Worm (Caenorhabditis elegans) whole organism, L4 larva: ENCODE data around the gene T01G5.6.

Experiments
- D1046.2 ChIP-seq: fragments of 200-800 bp; sonication (Bioruptor generic); IDR thresholded peaks from 2 replicates; pipeline ENCODE4 v1.3.6; 2022; ENCODE audit warnings: missing genetic modification characterization, missing compliant biosample characterization
- F10B5.3 ChIP-seq: sonication (generic microtip); optimal IDR thresholded peaks from 2 replicates; lab custom pipeline; 2016; ENCODE audit warnings: mild to moderate bottlenecking, missing genetic modification characterization, missing compliant biosample characterization
- F37D6.2 ChIP-seq: sonication (generic microtip); optimal IDR thresholded peaks from 2 replicates; lab custom pipeline; 2016; ENCODE audit warnings: mild to moderate bottlenecking, missing genetic modification characterization, missing compliant biosample characterization
- F44E2.7 ChIP-seq: fragments of 200-800 bp; sonication (Bioruptor generic); IDR thresholded peaks from 2 replicates; pipeline ENCODE4 v2.1.2; 2022; ENCODE audit warnings: missing genetic modification characterization, missing compliant biosample characterization
- T20F7.1 ChIP-seq: fragments of 200-800 bp; sonication (Bioruptor generic); optimal IDR thresholded peaks from 2 replicates; lab custom pipeline; 2018; ENCODE audit warnings: mild to moderate bottlenecking, missing genetic modification characterization, missing compliant biosample characterization
- Y5F2A.4 ChIP-seq: fragments of 200-800 bp; sonication (Bioruptor generic); optimal IDR thresholded peaks from 2 replicates; lab custom pipeline; 2018; ENCODE audit warnings: mild to moderate bottlenecking, missing genetic modification characterization, missing compliant biosample characterization
- ama-1 ChIP-seq: fragments of 150-350 bp; optimal IDR thresholded peaks from 2 replicates; lab custom pipeline; 2014; ENCODE audit warnings: inconsistent platforms, mixed read lengths
- arid-1 ChIP-seq: fragments of 200-800 bp; sonication (Bioruptor generic); conservative IDR thresholded peaks from 2 replicates; pipeline ENCODE4 v1.3.6; 2022; ENCODE audit warnings: missing genetic modification reagents, missing genetic modification characterization, missing compliant biosample characterization
- attf-4 ChIP-seq: sonication (generic microtip); optimal IDR thresholded peaks from 3 replicates; lab custom pipeline; 2017; ENCODE audit warnings: missing biosample characterization, missing genetic modification characterization
- ceh-28 ChIP-seq: fragments of 150-350 bp; optimal IDR thresholded peaks from 2 replicates; lab custom pipeline; 2014; ENCODE audit warnings: missing biosample characterization, missing genetic modification reagents, missing genetic modification characterization
- ceh-32 ChIP-seq: sonication (generic microtip); optimal IDR thresholded peaks from 2 replicates; lab custom pipeline; 2016; ENCODE audit warnings: mild to moderate bottlenecking, missing genetic modification characterization, missing compliant biosample characterization; ENCODE audit not compliant: poor library complexity
- ceh-62 ChIP-seq: sonication (generic microtip); optimal IDR thresholded peaks from 2 replicates; lab custom pipeline; 2017; ENCODE audit warnings: missing biosample characterization, missing genetic modification characterization
- ceh-82 ChIP-seq: sonication (generic microtip); optimal IDR thresholded peaks from 2 replicates; lab custom pipeline; 2017; ENCODE audit warnings: missing biosample characterization, missing genetic modification characterization
- ces-1 ChIP-seq: fragments of 150-350 bp; sonication (generic microtip); optimal IDR thresholded peaks from 4 replicates; lab custom pipeline; 2014; ENCODE audit warnings: missing biosample characterization, missing genetic modification reagents, missing genetic modification characterization
- daf-12 ChIP-seq: fragments of 150-350 bp; optimal IDR thresholded peaks from 2 replicates; lab custom pipeline; 2014; ENCODE audit warnings: missing biosample characterization, missing genetic modification reagents, missing genetic modification characterization
- daf-16 ChIP-seq, 3 experiments: sonication (generic microtip); optimal IDR thresholded peaks; 2 replicates each; lab custom pipeline; 2016 to 2017; ENCODE audit warnings: missing genetic modification characterization in 3 of 3, missing genetic modification reagents in 3 of 3, mild to moderate bottlenecking in 2 of 3, missing compliant biosample characterization in 2 of 3, missing biosample characterization in 1 of 3, moderate library complexity in 1 of 3
- dmd-6 ChIP-seq: fragments of 200-800 bp; sonication (Bioruptor generic); IDR thresholded peaks from 2 replicates; pipeline ENCODE4 v1.3.6; 2022; ENCODE audit warnings: missing genetic modification reagents, missing genetic modification characterization, missing compliant biosample characterization
- dpl-1 ChIP-seq: fragments of 150-350 bp; optimal IDR thresholded peaks from 2 replicates; lab custom pipeline; 2014; ENCODE audit warnings: missing biosample characterization, missing genetic modification reagents, missing genetic modification characterization
- fkh-10 ChIP-seq: fragments of 150-350 bp; optimal IDR thresholded peaks from 2 replicates; lab custom pipeline; 2014; ENCODE audit warnings: missing biosample characterization, missing genetic modification reagents, missing genetic modification characterization
- hif-1 ChIP-seq, 2 experiments: sonication (generic microtip); optimal IDR thresholded peaks; 2 replicates each; lab custom pipeline; 2016 to 2017; ENCODE audit warnings: missing compliant biosample characterization in 2 of 2, missing genetic modification characterization in 2 of 2, missing genetic modification reagents in 2 of 2, missing genotype in 2 of 2, mild to moderate bottlenecking in 1 of 2
- lim-7 ChIP-seq: fragments of 200-800 bp; sonication (Bioruptor generic); IDR thresholded peaks from 2 replicates; pipeline ENCODE4 v1.3.6; 2022; ENCODE audit warnings: missing genetic modification characterization, missing compliant biosample characterization
- lin-1 ChIP-seq: fragments of 200-800 bp; sonication (Bioruptor generic); IDR thresholded peaks from 2 replicates; pipeline ENCODE4 v1.3.6; 2022; ENCODE audit warnings: missing genetic modification reagents, missing genetic modification characterization, missing compliant biosample characterization
- lin-13 ChIP-seq: fragments of 150-350 bp; optimal IDR thresholded peaks from 2 replicates; lab custom pipeline; 2014; ENCODE audit warnings: missing biosample characterization, missing genetic modification reagents, missing genetic modification characterization
- lin-15B ChIP-seq: fragments of 150-350 bp; sonication (generic microtip); optimal IDR thresholded peaks from 3 replicates; lab custom pipeline; 2014; ENCODE audit warnings: missing biosample characterization, missing genetic modification characterization
- lin-29 ChIP-seq: fragments of 200-800 bp; sonication (Bioruptor generic); IDR thresholded peaks from 2 replicates; pipeline ENCODE4 v1.3.6; 2022; ENCODE audit warnings: missing genetic modification reagents, missing genetic modification characterization, missing compliant biosample characterization
- lin-38 ChIP-seq: fragments of 200-800 bp; sonication (Bioruptor generic); IDR thresholded peaks from 2 replicates; pipeline ENCODE4 v1.3.6; 2022; ENCODE audit warnings: missing genetic modification reagents, missing genetic modification characterization, missing compliant biosample characterization
- lir-3 ChIP-seq: sonication (generic microtip); optimal IDR thresholded peaks from 2 replicates; lab custom pipeline; 2016; ENCODE audit warnings: mild to moderate bottlenecking, missing genetic modification characterization, missing compliant biosample characterization
- lsy-2 ChIP-seq, 2 experiments: fragments of 150-350 bp in 1 of 2; sonication (generic microtip) in 1 of 2; optimal IDR thresholded peaks; 2 replicates each; lab custom pipeline; 2014 to 2017; ENCODE audit warnings: missing biosample characterization in 2 of 2, missing genetic modification characterization in 2 of 2
- mdl-1 ChIP-seq, 2 experiments: fragments of 150-350 bp in 1 of 2; sonication (generic microtip) in 1 of 2; optimal IDR thresholded peaks; 2 replicates each; lab custom pipeline; 2014 to 2017; ENCODE audit warnings: missing biosample characterization in 2 of 2, missing genetic modification characterization in 2 of 2
- mes-2 ChIP-seq: sonication (generic microtip); optimal IDR thresholded peaks from 2 replicates; lab custom pipeline; 2016; ENCODE audit warnings: missing genotype, mild to moderate bottlenecking, missing genetic modification characterization, missing compliant biosample characterization; ENCODE audit not compliant: poor library complexity, severe bottlenecking
- nhr-102 ChIP-seq: sonication (generic microtip); optimal IDR thresholded peaks from 2 replicates; lab custom pipeline; 2016; ENCODE audit warnings: mild to moderate bottlenecking, missing genetic modification characterization, moderate library complexity, missing compliant biosample characterization
- nhr-11 ChIP-seq: fragments of 150-350 bp; optimal IDR thresholded peaks from 2 replicates; lab custom pipeline; 2014; ENCODE audit warnings: missing biosample characterization, missing genetic modification characterization
- nhr-111 ChIP-seq: fragments of 200-800 bp; sonication (Bioruptor generic); optimal IDR thresholded peaks from 2 replicates; lab custom pipeline; 2018; ENCODE audit warnings: mild to moderate bottlenecking, missing genetic modification characterization, missing compliant biosample characterization
- nhr-28 ChIP-seq: fragments of 150-350 bp; optimal IDR thresholded peaks from 2 replicates; lab custom pipeline; 2014; ENCODE audit warnings: missing biosample characterization, missing genetic modification characterization
- nhr-41 ChIP-seq: fragments of 200-800 bp; sonication (Bioruptor generic); IDR thresholded peaks from 2 replicates; pipeline ENCODE4 v1.3.6; 2022; ENCODE audit warnings: missing genetic modification reagents, missing genetic modification characterization, missing compliant biosample characterization
- nhr-6 ChIP-seq: fragments of 150-350 bp; optimal IDR thresholded peaks from 2 replicates; lab custom pipeline; 2014; ENCODE audit warnings: missing biosample characterization, missing genetic modification characterization
- nhr-76 ChIP-seq: fragments of 150-350 bp; optimal IDR thresholded peaks from 2 replicates; lab custom pipeline; 2014; ENCODE audit warnings: missing biosample characterization, missing genetic modification characterization
- nhr-77 ChIP-seq: fragments of 150-350 bp; optimal IDR thresholded peaks from 2 replicates; lab custom pipeline; 2014; ENCODE audit warnings: missing biosample characterization, missing genetic modification characterization
- pha-4 ChIP-seq, 2 experiments: fragments of 150-350 bp in 1 of 2; fragments of 200-800 bp in 1 of 2; sonication (Bioruptor generic) in 1 of 2; IDR thresholded peaks in 1 of 2; optimal IDR thresholded peaks in 1 of 2; 2 replicates each; pipeline versions ENCODE4 v1.3.6 to Lab custom; 2014 to 2022; ENCODE audit warnings: missing genetic modification characterization in 2 of 2, missing genetic modification reagents in 2 of 2, missing biosample characterization in 1 of 2, missing compliant biosample characterization in 1 of 2
- php-3 ChIP-seq: fragments of 200-800 bp; sonication (Bioruptor generic); IDR thresholded peaks from 2 replicates; pipeline ENCODE4 v1.3.6; 2022; ENCODE audit warnings: missing genetic modification reagents, missing genetic modification characterization, missing compliant biosample characterization
- rbr-2 ChIP-seq: sonication (generic microtip); optimal IDR thresholded peaks from 2 replicates; lab custom pipeline; 2016; ENCODE audit warnings: missing genotype, missing genetic modification characterization, missing compliant biosample characterization
- saeg-2 ChIP-seq: fragments of 200-800 bp; sonication (Bioruptor generic); IDR thresholded peaks from 2 replicates; pipeline ENCODE4 v1.3.6; 2022; ENCODE audit warnings: missing genetic modification reagents, missing genetic modification characterization, missing compliant biosample characterization
- snpc-1.2 ChIP-seq: fragments of 200-800 bp; sonication (Bioruptor generic); IDR thresholded peaks from 2 replicates; pipeline ENCODE4 v1.3.6; 2022; ENCODE audit warnings: missing genetic modification reagents, missing genetic modification characterization, missing compliant biosample characterization
- snpc-4 ChIP-seq: fragments of 150-350 bp; optimal IDR thresholded peaks from 2 replicates; lab custom pipeline; 2014; ENCODE audit warnings: missing biosample characterization, missing genetic modification characterization
- spr-1 ChIP-seq: sonication (generic microtip); optimal IDR thresholded peaks from 2 replicates; lab custom pipeline; 2016; ENCODE audit warnings: mild to moderate bottlenecking, missing genetic modification characterization, missing compliant biosample characterization
- tra-1 ChIP-seq: fragments of 200-800 bp; sonication (Bioruptor generic); IDR thresholded peaks from 2 replicates; pipeline ENCODE4 v1.3.6; 2022; ENCODE audit warnings: missing genetic modification reagents, missing genetic modification characterization, missing compliant biosample characterization
- unc-130 ChIP-seq: sonication (generic microtip); optimal IDR thresholded peaks from 2 replicates; lab custom pipeline; 2016; ENCODE audit warnings: missing genetic modification reagents, missing genetic modification characterization, missing compliant biosample characterization
- vab-7 ChIP-seq: fragments of 200-800 bp; sonication (Bioruptor generic); IDR thresholded peaks from 2 replicates; pipeline ENCODE4 v1.3.6; 2022; ENCODE audit warnings: missing genetic modification reagents, missing genetic modification characterization, missing compliant biosample characterization
- zfp-3 ChIP-seq: fragments of 200-800 bp; sonication (Bioruptor generic); conservative IDR thresholded peaks from 2 replicates; pipeline ENCODE4 v1.3.6; 2022; ENCODE audit warnings: missing genetic modification reagents, missing genetic modification characterization, missing compliant biosample characterization
- ztf-11 ChIP-seq: fragments of 150-350 bp; optimal IDR thresholded peaks from 2 replicates; lab custom pipeline; 2014; ENCODE audit warnings: missing biosample characterization, missing genetic modification characterization

The T01G5.6 gene

DNA sequence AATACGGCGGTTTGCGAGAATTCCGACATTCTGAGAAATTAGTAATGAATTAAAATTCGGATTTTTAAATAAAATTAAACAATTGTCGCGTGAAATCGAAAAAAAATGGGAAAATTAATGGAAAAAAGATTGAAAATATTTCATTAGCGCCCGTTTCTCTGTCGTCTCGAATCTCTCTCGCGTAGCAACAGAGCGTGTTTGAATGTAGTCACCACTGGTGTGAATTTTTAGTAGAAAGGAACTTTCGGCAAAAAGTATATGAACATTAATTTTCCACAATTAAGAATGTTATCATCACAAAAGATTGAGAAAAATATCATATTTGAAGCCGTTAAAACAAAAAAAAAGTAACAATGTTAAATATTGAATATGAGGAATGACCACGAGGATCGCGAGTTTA is 22.9 kb upstream of the T01G5.6 start, which contains the start of gene aipl-1 (continued):
- TF ChIP-seq lin-29 (GFP tag; lab: Robert Waterston, UW), result no peak
- no peak for TF ChIP-seq ceh-32 (tag; lab: Kevin White, UChicago)
- TF ChIP-seq nhr-11 (tag; lab: Kevin White, UChicago), result peak; percentile 52
- no peak for TF ChIP-seq D1046.2 (GFP tag; lab: Robert Waterston, UW)
- TF ChIP-seq php-3 (GFP tag; lab: Robert Waterston, UW), result no peak
- TF ChIP-seq lsy-2 (tag; optimal IDR thresholded peaks at IDR 0.05; lab: Kevin White, UChicago), result peak in 1 of 2 experiments; percentile 46
- no peak for TF ChIP-seq nhr-111 (GFP tag; lab: Kevin White, UChicago)
- no peak for TF ChIP-seq ceh-82
- TF ChIP-seq zfp-3, result no peak
- TF ChIP-seq snpc-4 (tag; lab: Kevin White, UChicago), result no peak
- no peak for TF ChIP-seq attf-4 (tag; lab: Kevin White, UChicago)
- TF ChIP-seq nhr-77 (tag; lab: Kevin White, UChicago), result peak; percentile 79
- no peak for TF ChIP-seq lir-3 (tag; lab: Kevin White, UChicago)
- TF ChIP-seq ama-1, result no peak
- peak in 1 of 2 experiments; percentile 21 for TF ChIP-seq mdl-1 (tag; optimal IDR thresholded peaks at IDR 0.05; lab: Kevin White, UChicago)
- no peak for TF ChIP-seq lim-7 (GFP tag; lab: Robert Waterston, UW)
- TF ChIP-seq fkh-10 (GFP tag; lab: Kevin White, UChicago), result peak; percentile 60
- TF ChIP-seq ceh-28, result no peak
- peak; percentile 47 for TF ChIP-seq unc-130 (GFP tag; lab: Kevin White, UChicago)
- TF ChIP-seq lin-13 (GFP tag; lab: Kevin White, UChicago), result peak; percentile 58
- TF ChIP-seq lin-38 (GFP tag; lab: Robert Waterston, UW), result peak; percentile 95
- TF ChIP-seq spr-1 (tag; lab: Kevin White, UChicago), result no peak
- TF ChIP-seq hif-1 (tag; optimal IDR thresholded peaks at IDR 0.05; lab: Kevin White, UChicago), result peak in 1 of 2 experiments; percentile 72
- TF ChIP-seq nhr-6, result peak; percentile 97
- TF ChIP-seq arid-1 (GFP tag; lab: Robert Waterston, UW), result no peak
- TF ChIP-seq rbr-2 (tag; lab: Kevin White, UChicago), result peak; percentile 41
- no peak for TF ChIP-seq pha-4 (GFP tag; IDR thresholded peaks at IDR 0.05; lab: Robert Waterston, UW)
- peak; percentile 47 for TF ChIP-seq pha-4 (tag; optimal IDR thresholded peaks at IDR 0.05; lab: Kevin White, UChicago)
- peak; percentile 94 for TF ChIP-seq mes-2 (tag; lab: Kevin White, UChicago)
- TF ChIP-seq vab-7, result no peak
- TF ChIP-seq Y5F2A.4, result no peak
- peak; percentile 69 for TF ChIP-seq nhr-28
- no peak for TF ChIP-seq nhr-76
- TF ChIP-seq dpl-1, result peak; percentile 85
- peak; percentile 46 for TF ChIP-seq lin-15B (tag; lab: Kevin White, UChicago)
- no peak for TF ChIP-seq daf-12 (tag; lab: Kevin White, UChicago)

DNA sequence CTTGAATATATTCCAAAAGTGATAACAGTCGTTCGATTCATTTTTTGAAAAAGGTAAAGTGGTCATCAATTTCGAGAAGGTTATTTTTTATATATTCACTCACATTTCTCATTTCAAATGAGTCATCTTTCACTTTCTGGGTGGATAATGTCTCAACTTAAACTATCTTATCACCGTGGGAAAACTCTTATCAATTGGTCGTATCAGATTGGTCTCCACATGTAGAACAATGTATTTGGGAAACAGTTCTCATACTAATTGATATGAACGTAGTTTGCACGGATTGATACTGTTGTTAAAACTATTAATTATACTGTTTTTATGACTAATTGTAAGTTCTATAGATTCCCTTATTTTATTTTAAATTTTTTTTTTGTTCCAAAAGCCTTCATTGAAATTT is 19.9 kb upstream of the T01G5.6 start:
- TF ChIP-seq nhr-6, result peak; percentile 8
- TF ChIP-seq dmd-6 (GFP tag; lab: Robert Waterston, UW), result peak; percentile 16; the same call in 1 of the 2 replicates
- peak; percentile 36 for TF ChIP-seq nhr-28
- no peak for TF ChIP-seq lin-1
- no peak for TF ChIP-seq daf-16 (GFP tag; optimal IDR thresholded peaks at IDR 0.05; lab: Kevin White, UChicago)
- TF ChIP-seq daf-16 (tag; optimal IDR thresholded peaks at IDR 0.05; lab: Kevin White, UChicago), result peak; percentile 25

DNA sequence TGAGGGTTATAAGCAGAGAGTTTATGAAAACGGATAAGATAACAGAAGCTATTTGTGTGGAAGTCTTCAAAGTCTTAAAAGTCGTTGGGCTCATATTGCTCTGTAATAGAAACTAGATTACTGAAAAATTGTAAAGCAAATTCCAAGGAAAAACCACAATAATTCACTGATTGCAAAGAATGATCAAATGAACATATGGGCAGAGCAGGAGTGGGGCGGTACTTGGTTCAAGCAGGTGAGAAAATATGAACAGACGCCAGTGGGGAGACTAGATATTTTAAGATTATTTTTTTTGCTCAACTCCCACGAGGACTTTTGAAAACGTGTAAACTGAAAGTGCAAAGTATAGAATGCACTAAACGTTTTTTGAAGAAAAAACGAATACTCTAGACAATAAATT is 18.5 kb upstream of the T01G5.6 start, which contains the start of gene str-171:
TSS of gene str-171 (minus strand) at position 101 of the 400 bp plus-strand sequence.
- TF ChIP-seq ceh-62 (tag; lab: Kevin White, UChicago) (no peak), ama-1 (no peak), F10B5.3 (tag; lab: Kevin White, UChicago) (no peak), nhr-41 (no peak), mdl-1 (tag; optimal IDR thresholded peaks at IDR 0.05; lab: Kevin White, UChicago) (no peak), F44E2.7 (GFP tag; lab: Robert Waterston, UW) (no peak), tra-1 (GFP tag; lab: Robert Waterston, UW) (no peak), attf-4 (tag; lab: Kevin White, UChicago) (no peak), T20F7.1 (no peak), F37D6.2 (tag; lab: Kevin White, UChicago) (no peak), nhr-102 (tag; lab: Kevin White, UChicago) (no peak), mes-2 (tag; lab: Kevin White, UChicago) (no peak), ztf-11 (no peak), ces-1 (GFP tag; lab: Kevin White, UChicago) (no peak), snpc-1.2 (GFP tag; lab: Robert Waterston, UW) (no peak), saeg-2 (no peak)
- TF ChIP-seq, all 104 proteins: peak for 0
